Fruit fly (Drosophila melanogaster): ENCODE results near the gene mthl15.

mthl15 gene

DNA sequence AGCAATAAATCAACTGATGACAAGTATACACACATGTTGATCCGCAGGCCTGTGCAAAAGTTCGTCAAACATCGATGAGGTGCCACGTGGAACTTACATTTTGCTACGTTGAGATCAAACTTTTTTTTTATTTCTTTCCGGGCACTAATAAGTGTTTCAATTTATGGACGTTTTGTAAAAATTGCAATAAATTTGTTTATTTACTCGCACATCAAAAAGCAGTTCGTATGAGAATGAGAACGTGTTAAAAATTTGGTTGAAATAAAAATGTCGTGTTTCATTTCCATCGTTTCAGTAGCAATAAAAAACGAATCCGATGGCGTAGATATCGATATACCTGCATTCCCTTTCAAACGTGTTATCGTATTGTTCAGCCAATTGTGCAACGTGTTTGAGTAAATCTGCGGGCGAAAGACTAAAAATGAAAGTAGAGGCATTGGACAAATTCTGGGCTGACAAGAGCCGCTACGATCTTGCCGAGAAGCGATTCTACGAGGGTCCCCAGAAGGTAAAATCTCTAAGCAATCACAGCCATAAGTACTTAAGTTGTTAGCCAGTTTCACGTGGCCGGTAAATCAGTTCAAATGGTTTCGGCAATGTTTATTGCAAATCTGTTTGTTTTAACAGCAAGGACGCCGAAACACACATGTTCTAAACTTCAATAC lies 5.8 kb downstream of the mthl15 start, which contains the start of gene eEF1delta (continued):
- TF ChIP-seq H2.0 (GFP tag; IDR thresholded peaks at IDR 0.05): no peak
- TF ChIP-seq CG34224 (GFP tag; IDR thresholded peaks at IDR 0.05; ENCODE audit: partially characterized antibody): peak; percentile 55; the same call in 1 of the 3 replicates
- no peak for TF ChIP-seq ERR (GFP tag; optimal IDR thresholded peaks at IDR 0.05)
- no peak for TF ChIP-seq CG4360 (GFP tag; IDR thresholded peaks at IDR 0.05)
- peak; percentile 99 for TF ChIP-seq CG1603 (tag; optimal IDR thresholded peaks at IDR 0.05)
- peak; percentile 71; the same call in 1 of the 2 replicates for TF ChIP-seq Dref (GFP tag; IDR thresholded peaks at IDR 0.05)
- peak; percentile 53 for TF ChIP-seq CG12659 (GFP tag; optimal IDR thresholded peaks at IDR 0.05)
- TF ChIP-seq dysf (GFP tag; IDR thresholded peaks at IDR 0.05): no peak
- peak; percentile 55 for TF ChIP-seq Med (GFP tag)
- no peak for TF ChIP-seq sens (GFP tag)
- peak; percentile 21; the same call in 1 of the 2 replicates for TF ChIP-seq slbo (GFP tag; IDR thresholded peaks at IDR 0.05)
- no peak for TF ChIP-seq pb (GFP tag; optimal IDR thresholded peaks at IDR 0.05)
- TF ChIP-seq CG16813 (GFP tag; IDR thresholded peaks at IDR 0.05; ENCODE audit: partially characterized antibody): peak; percentile 51; the same call in 2 of the 3 replicates
- no peak for TF ChIP-seq kah (GFP tag; optimal IDR thresholded peaks at IDR 0.05)
- TF ChIP-seq her (GFP tag; optimal IDR thresholded peaks at IDR 0.05): no peak
- TF ChIP-seq CG8281 (tag; optimal IDR thresholded peaks at IDR 0.05): no peak
- TF ChIP-seq ranshi (GFP tag; IDR thresholded peaks at IDR 0.05): no peak
- TF ChIP-seq CG17802 (tag; optimal IDR thresholded peaks at IDR 0.05): peak; percentile 98
- no peak for TF ChIP-seq hkb (optimal IDR thresholded peaks at IDR 0.05)
- no peak for TF ChIP-seq hkb (GFP tag; IDR thresholded peaks at IDR 0.05)
- peak; percentile 91 for TF ChIP-seq pfk (GFP tag; optimal IDR thresholded peaks at IDR 0.05)
- TF ChIP-seq BEAF-32 (GFP tag; optimal IDR thresholded peaks at IDR 0.05): peak; percentile 56
- no peak for TF ChIP-seq CG4328 (GFP tag; optimal IDR thresholded peaks at IDR 0.05)
- peak in 1 of 2 experiments; percentile 95 for TF ChIP-seq Pdp1 (GFP tag; optimal IDR thresholded peaks at IDR 0.05)
- no peak for TF ChIP-seq CG3407 (GFP tag; optimal IDR thresholded peaks at IDR 0.05)
- no peak for TF ChIP-seq CG3838 (GFP tag; optimal IDR thresholded peaks at IDR 0.05)
- no peak for TF ChIP-seq slou (GFP tag; optimal IDR thresholded peaks at IDR 0.05)
- TF ChIP-seq CG32532 (GFP tag; IDR thresholded peaks at IDR 0.05): no peak
- peak; percentile 27 for TF ChIP-seq sd (tag; optimal IDR thresholded peaks at IDR 0.05)
- TF ChIP-seq CG3995 (GFP tag; optimal IDR thresholded peaks at IDR 0.05): no peak
- TF ChIP-seq Dll (GFP tag; IDR thresholded peaks at IDR 0.05; ENCODE audit: partially characterized antibody): 0 out of 4 replicates have a peak, but pooled peaks have one; percentile 21
- no peak for TF ChIP-seq Side (GFP tag; optimal IDR thresholded peaks at IDR 0.05)
- no peak for TF ChIP-seq org-1 (GFP tag; optimal IDR thresholded peaks at IDR 0.05)
- TF ChIP-seq knrl (GFP tag; IDR thresholded peaks at IDR 0.05; ENCODE audit: partially characterized antibody): 0 out of 3 replicates have a peak, but pooled peaks have one; percentile 25
- TF ChIP-seq CG16779 (GFP tag; IDR thresholded peaks at IDR 0.05): no peak
- peak; percentile 93 for TF ChIP-seq ssp (GFP tag; IDR thresholded peaks at IDR 0.05)
- peak; percentile 30 for TF ChIP-seq Sry-δ (GFP tag; optimal IDR thresholded peaks at IDR 0.05)
- TF ChIP-seq danr (GFP tag; IDR thresholded peaks at IDR 0.05): no peak
- no peak for TF ChIP-seq usp (GFP tag; optimal IDR thresholded peaks at IDR 0.05)
- TF ChIP-seq CG15479 (GFP tag; optimal IDR thresholded peaks at IDR 0.05): peak; percentile 45
- TF ChIP-seq HLH3B (GFP tag; IDR thresholded peaks at IDR 0.05): no peak
- TF ChIP-seq Ets65A (GFP tag): peak; percentile 16
- no peak for TF ChIP-seq Mad (GFP tag; optimal IDR thresholded peaks at IDR 0.05)
- no peak for TF ChIP-seq CG16863 (GFP tag; optimal IDR thresholded peaks at IDR 0.05)
- TF ChIP-seq CG10147 (GFP tag; optimal IDR thresholded peaks at IDR 0.05): no peak
- TF ChIP-seq eyg (GFP tag; optimal IDR thresholded peaks at IDR 0.05): no peak
- TF ChIP-seq CG10565 (GFP tag; optimal IDR thresholded peaks at IDR 0.05): no peak
- peak; percentile 37; the same call in 1 of the 3 replicates for TF ChIP-seq CG34422 (GFP tag; IDR thresholded peaks at IDR 0.05)
- no peak for TF ChIP-seq CG3065 (GFP tag; optimal IDR thresholded peaks at IDR 0.05)
- peak; percentile 44 for TF ChIP-seq phol (tag; optimal IDR thresholded peaks at IDR 0.05)

All from whole organism, embryonic.